Worm (Caenorhabditis elegans) whole organism, young adult: ENCODE data around the gene F20A1.2.

Source experiments
- B0336.3 ChIP-seq: fragments of 200-800 bp; sonication (Bioruptor generic); IDR thresholded peaks from 2 replicates; pipeline ENCODE4 v1.3.6; 2022; ENCODE audit warnings: missing genetic modification characterization, missing compliant biosample characterization
- F10E7.11 ChIP-seq: sonication (generic microtip); optimal IDR thresholded peaks from 2 replicates; lab custom pipeline; 2017; ENCODE audit warnings: mild to moderate bottlenecking, missing genetic modification characterization, moderate library complexity, missing compliant biosample characterization
- F22D6.2 ChIP-seq: sonication (generic microtip); optimal IDR thresholded peaks from 2 replicates; lab custom pipeline; 2016; ENCODE audit warnings: mild to moderate bottlenecking, missing genetic modification characterization, missing compliant biosample characterization
- F37B4.10 ChIP-seq: fragments of 200-800 bp; sonication (Bioruptor generic); IDR thresholded peaks from 2 replicates; pipeline ENCODE4 v1.3.6; 2022; ENCODE audit warnings: missing genetic modification characterization, missing compliant biosample characterization
- F52B5.7 ChIP-seq: sonication (generic microtip); optimal IDR thresholded peaks from 2 replicates; lab custom pipeline; 2016; ENCODE audit warnings: mild to moderate bottlenecking, missing genetic modification characterization, missing compliant biosample characterization
- F57C9.4 ChIP-seq: sonication (generic microtip); optimal IDR thresholded peaks from 2 replicates; lab custom pipeline; 2017; ENCODE audit warnings: mild to moderate bottlenecking, missing genetic modification characterization, missing compliant biosample characterization
- K12H6.12 ChIP-seq: fragments of 200-800 bp; sonication (Bioruptor generic); optimal IDR thresholded peaks from 2 replicates; lab custom pipeline; 2018; ENCODE audit warnings: mild to moderate bottlenecking, missing genetic modification characterization, missing compliant biosample characterization
- Y53F4B.3 ChIP-seq: fragments of 200-800 bp; sonication (Bioruptor generic); IDR thresholded peaks from 2 replicates; pipeline ENCODE4 v1.3.6; 2022; ENCODE audit warnings: missing genetic modification reagents, missing genetic modification characterization, missing compliant biosample characterization
- Y53G8AR.9 ChIP-seq: fragments of 200-800 bp; sonication (Bioruptor generic); conservative IDR thresholded peaks from 2 replicates; pipeline ENCODE4 v1.3.6; 2022; ENCODE audit warnings: missing genetic modification reagents, missing genetic modification characterization, missing compliant biosample characterization
- Y67H2A.10 ChIP-seq: fragments of 200-800 bp; sonication (Bioruptor generic); conservative IDR thresholded peaks from 2 replicates; pipeline ENCODE4 v1.3.6; 2022; ENCODE audit warnings: missing genetic modification reagents, missing genetic modification characterization, missing compliant biosample characterization
- Y95B8A.8 ChIP-seq: fragments of 200-800 bp; sonication (Bioruptor generic); IDR thresholded peaks from 2 replicates; pipeline ENCODE4 v1.3.6; 2022; ENCODE audit warnings: missing genetic modification reagents, missing genetic modification characterization, missing compliant biosample characterization
- ZK185.1 ChIP-seq: sonication (generic microtip); optimal IDR thresholded peaks from 2 replicates; lab custom pipeline; 2016; ENCODE audit warnings: mild to moderate bottlenecking, missing genetic modification characterization, missing compliant biosample characterization; ENCODE audit not compliant: poor library complexity, severe bottlenecking
- ama-1 ChIP-seq, 3 experiments: fragments of 150-350 bp in 1 of 3; sonication (generic microtip) in 2 of 3; optimal IDR thresholded peaks; 2 replicates each; lab custom pipeline; 2014 to 2018; ENCODE audit warnings: missing biosample characterization in 2 of 3, missing genetic modification characterization in 2 of 3, missing genetic modification reagents in 2 of 3
- aptf-2 ChIP-seq: fragments of 200-800 bp; sonication (Bioruptor generic); conservative IDR thresholded peaks from 2 replicates; pipeline ENCODE4 v1.3.6; 2022; ENCODE audit warnings: missing genetic modification reagents, missing genetic modification characterization, missing compliant biosample characterization
- aptf-3 ChIP-seq: fragments of 200-800 bp; sonication (Bioruptor generic); IDR thresholded peaks from 2 replicates; pipeline ENCODE4 v1.3.6; 2022; ENCODE audit warnings: missing genetic modification characterization, missing compliant biosample characterization
- atf-7 ChIP-seq: sonication (generic microtip); optimal IDR thresholded peaks from 2 replicates; lab custom pipeline; 2017; ENCODE audit warnings: mild to moderate bottlenecking, missing genetic modification characterization, missing compliant biosample characterization
- attf-5 ChIP-seq: fragments of 200-800 bp; sonication (Bioruptor generic); optimal IDR thresholded peaks from 2 replicates; lab custom pipeline; 2018; ENCODE audit warnings: mild to moderate bottlenecking, missing genetic modification characterization, missing compliant biosample characterization
- cebp-1 ChIP-seq, 2 experiments: fragments of 200-800 bp in 1 of 2; sonication (Bioruptor generic) in 1 of 2; sonication (generic microtip) in 1 of 2; IDR thresholded peaks in 1 of 2; optimal IDR thresholded peaks in 1 of 2; 2 replicates each; pipeline versions ENCODE4 v1.3.6 to Lab custom; 2017 to 2022; ENCODE audit warnings: missing compliant biosample characterization in 2 of 2, missing genetic modification characterization in 2 of 2, mild to moderate bottlenecking in 1 of 2, missing genetic modification reagents in 1 of 2, moderate library complexity in 1 of 2
- ceh-40 ChIP-seq: fragments of 200-800 bp; sonication (Bioruptor generic); IDR thresholded peaks from 2 replicates; pipeline ENCODE4 v1.3.6; 2022; ENCODE audit warnings: missing genetic modification characterization, missing compliant biosample characterization
- ceh-58 ChIP-seq: fragments of 200-800 bp; sonication (Bioruptor generic); IDR thresholded peaks from 2 replicates; pipeline ENCODE4 v1.3.6; 2022; ENCODE audit warnings: missing genetic modification characterization, missing compliant biosample characterization
- dox-1 ChIP-seq: fragments of 200-800 bp; sonication (Bioruptor generic); IDR thresholded peaks from 2 replicates; pipeline ENCODE4 v1.3.6; 2022; ENCODE audit warnings: missing genetic modification reagents, missing genetic modification characterization, missing compliant biosample characterization
- egl-18 ChIP-seq: fragments of 200-800 bp; sonication (Bioruptor generic); IDR thresholded peaks from 2 replicates; pipeline ENCODE4 v1.3.6; 2022; ENCODE audit warnings: missing genetic modification reagents, missing genetic modification characterization, missing compliant biosample characterization
- egl-44 ChIP-seq: fragments of 200-800 bp; sonication (Bioruptor generic); IDR thresholded peaks from 2 replicates; pipeline ENCODE4 v1.3.6; 2022; ENCODE audit warnings: missing genetic modification reagents, missing genetic modification characterization, missing compliant biosample characterization
- ets-4 ChIP-seq: fragments of 200-800 bp; sonication (Bioruptor generic); optimal IDR thresholded peaks from 2 replicates; lab custom pipeline; 2018; ENCODE audit warnings: mild to moderate bottlenecking, missing genetic modification characterization, missing compliant biosample characterization
- him-1 ChIP-seq: sonication (generic microtip); optimal IDR thresholded peaks from 2 replicates; lab custom pipeline; 2016; ENCODE audit warnings: missing genotype, missing genetic modification reagents, missing genetic modification characterization, missing compliant biosample characterization
- let-607 ChIP-seq, 2 experiments: fragments of 200-800 bp in 1 of 2; sonication (Bioruptor generic) in 1 of 2; sonication (generic microtip) in 1 of 2; optimal IDR thresholded peaks; 2 replicates each; lab custom pipeline; 2016 to 2018; ENCODE audit warnings: mild to moderate bottlenecking in 2 of 2, missing compliant biosample characterization in 2 of 2, missing genetic modification characterization in 2 of 2, moderate library complexity in 2 of 2, missing genotype in 1 of 2
- lin-26 ChIP-seq: fragments of 200-800 bp; sonication (Bioruptor generic); IDR thresholded peaks from 2 replicates; pipeline ENCODE4 v1.3.6; 2022; ENCODE audit warnings: missing genetic modification reagents, missing genetic modification characterization, missing compliant biosample characterization
- lin-40 ChIP-seq: sonication (generic microtip); optimal IDR thresholded peaks from 2 replicates; lab custom pipeline; 2016; ENCODE audit warnings: missing genetic modification characterization, mild to moderate bottlenecking, missing compliant biosample characterization, missing genotype, missing genetic modification reagents
- lin-54 ChIP-seq: fragments of 200-800 bp; sonication (Bioruptor generic); optimal IDR thresholded peaks from 2 replicates; lab custom pipeline; 2018; ENCODE audit warnings: mild to moderate bottlenecking, missing genetic modification characterization, missing compliant biosample characterization
- lsy-27 ChIP-seq: sonication (generic microtip); optimal IDR thresholded peaks from 2 replicates; lab custom pipeline; 2017; ENCODE audit warnings: missing genetic modification characterization, mild to moderate bottlenecking, missing compliant biosample characterization, antibody characterized with exemption, missing genotype, borderline replicate concordance; ENCODE audit not compliant: insufficient read depth
- madf-10 ChIP-seq: sonication (generic microtip); optimal IDR thresholded peaks from 2 replicates; lab custom pipeline; 2016; ENCODE audit warnings: mild to moderate bottlenecking, missing genetic modification characterization, missing compliant biosample characterization
- madf-6 ChIP-seq: fragments of 200-800 bp; sonication (Bioruptor generic); IDR thresholded peaks from 2 replicates; pipeline ENCODE4 v1.3.6; 2022; ENCODE audit warnings: missing genetic modification reagents, missing genetic modification characterization, missing compliant biosample characterization
- nfyb-1 ChIP-seq: fragments of 200-800 bp; sonication (Bioruptor generic); IDR thresholded peaks from 2 replicates; pipeline ENCODE4 v1.3.6; 2022; ENCODE audit warnings: missing genetic modification reagents, missing genetic modification characterization, missing compliant biosample characterization
- nhr-80 ChIP-seq: sonication (generic microtip); optimal IDR thresholded peaks from 2 replicates; lab custom pipeline; 2016; ENCODE audit warnings: missing genetic modification characterization, missing compliant biosample characterization
- nhr-90 ChIP-seq: sonication (generic microtip); optimal IDR thresholded peaks from 2 replicates; lab custom pipeline; 2016; ENCODE audit warnings: missing genotype, mild to moderate bottlenecking, missing genetic modification characterization, missing compliant biosample characterization
- repo-1 ChIP-seq: sonication (generic microtip); optimal IDR thresholded peaks from 2 replicates; lab custom pipeline; 2017; ENCODE audit warnings: mild to moderate bottlenecking, missing genetic modification characterization, missing compliant biosample characterization
- sea-2 ChIP-seq: fragments of 200-800 bp; sonication (Bioruptor generic); IDR thresholded peaks from 2 replicates; pipeline ENCODE4 v1.3.6; 2022; ENCODE audit warnings: missing genetic modification characterization, missing compliant biosample characterization
- snpc-4 ChIP-seq, 5 experiments: fragments of 150-350 bp in 1 of 5; sonication (generic microtip) in 4 of 5; optimal IDR thresholded peaks; 2 replicates each; lab custom pipeline; 2014 to 2018; ENCODE audit warnings: missing genetic modification characterization in 5 of 5, missing biosample characterization in 3 of 5, antibody characterized with exemption in 2 of 5, mild to moderate bottlenecking in 2 of 5, missing compliant biosample characterization in 2 of 5, missing genotype in 2 of 5, moderate library complexity in 2 of 5, missing genetic modification reagents in 1 of 5
- somi-1 ChIP-seq: fragments of 200-800 bp; sonication (Bioruptor generic); optimal IDR thresholded peaks from 2 replicates; lab custom pipeline; 2018; ENCODE audit warnings: mild to moderate bottlenecking, missing genetic modification characterization, missing compliant biosample characterization
- tbp1 ChIP-seq: fragments of 200-800 bp; sonication (Bioruptor generic); optimal IDR thresholded peaks from 2 replicates; lab custom pipeline; 2018; ENCODE audit warnings: mild to moderate bottlenecking, missing genetic modification characterization, missing compliant biosample characterization
- unc-62 ChIP-seq: fragments of 150-350 bp; optimal IDR thresholded peaks from 2 replicates; lab custom pipeline; 2014; ENCODE audit warnings: missing biosample characterization, missing genetic modification reagents, missing genetic modification characterization
- xnd-1 ChIP-seq: sonication (generic microtip); optimal IDR thresholded peaks from 2 replicates; lab custom pipeline; 2016; ENCODE audit warnings: missing genotype, missing genetic modification reagents, missing genetic modification characterization, missing compliant biosample characterization
- ztf-26 ChIP-seq: sonication (generic microtip); optimal IDR thresholded peaks from 2 replicates; lab custom pipeline; 2017; ENCODE audit warnings: missing genetic modification characterization, missing compliant biosample characterization
- ztf-28 ChIP-seq: fragments of 200-800 bp; sonication (Bioruptor generic); IDR thresholded peaks from 2 replicates; pipeline ENCODE4 v1.3.6; 2022; ENCODE audit warnings: missing genetic modification reagents, missing genetic modification characterization, missing compliant biosample characterization

The F20A1.2 gene

DNA sequence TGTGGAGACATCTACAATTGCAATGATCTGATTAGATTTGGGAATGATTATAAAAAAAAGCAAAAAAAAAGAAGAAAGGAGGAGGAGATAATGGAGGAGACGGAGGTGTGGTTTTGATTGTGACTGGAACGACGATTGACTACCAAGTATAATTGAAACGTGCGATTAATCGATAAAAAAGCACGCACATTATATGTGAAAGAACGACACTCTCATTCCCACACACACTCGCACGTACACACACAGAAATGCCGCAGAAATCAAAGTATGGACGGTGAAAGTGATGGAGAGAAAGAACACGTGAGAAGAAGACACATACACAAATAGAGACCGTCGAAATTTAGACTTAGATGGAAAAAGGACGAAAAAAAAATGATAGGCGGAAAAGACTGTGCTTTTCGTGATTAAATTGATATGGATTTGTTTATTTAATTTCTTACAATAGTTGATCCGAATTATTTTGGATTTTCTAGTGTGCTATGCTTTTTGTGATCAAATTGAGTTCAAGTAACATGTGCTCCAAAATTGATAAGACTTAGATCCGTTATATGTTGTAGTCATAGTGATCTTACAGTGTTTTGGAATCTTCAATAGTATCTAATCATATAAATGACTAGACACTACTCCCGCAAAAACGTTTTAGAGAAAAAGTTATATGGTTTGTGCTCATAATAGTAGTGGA lies 47.8 kb downstream of the F20A1.2 start, which contains the start of gene nhr-135:
nhr-135 (minus strand) TSS at position 51 of the 682 bp plus-strand sequence.
- TF ChIP-seq lin-40 (tag; lab: Kevin White, UChicago) (peak; percentile 73), nhr-90 (tag; lab: Kevin White, UChicago) (peak; percentile 17), madf-10 (tag; lab: Kevin White, UChicago) (peak; percentile 61), egl-44 (peak; percentile 67; the same call in 1 of the 2 replicates), Y95B8A.8 (GFP tag; lab: Robert Waterston, UW) (no peak), nhr-80 (tag; lab: Kevin White, UChicago) (peak; percentile 92), ceh-58 (GFP tag; lab: Robert Waterston, UW) (no peak), somi-1 (GFP tag; lab: Kevin White, UChicago) (peak; percentile 37), dox-1 (GFP tag; lab: Robert Waterston, UW) (peak; percentile 44), B0336.3 (0 out of 2 replicates have a peak, but pooled peaks have one; percentile 38), him-1 (tag; lab: Kevin White, UChicago) (no peak), aptf-3 (GFP tag; lab: Robert Waterston, UW) (no peak), madf-6 (GFP tag; lab: Robert Waterston, UW) (no peak), cebp-1 (GFP tag; IDR thresholded peaks at IDR 0.05; lab: Robert Waterston, UW) (0 out of 2 replicates have a peak, but pooled peaks have one; percentile 26), cebp-1 (tag; optimal IDR thresholded peaks at IDR 0.05; lab: Kevin White, UChicago) (peak; percentile 71), K12H6.12 (tag; lab: Kevin White, UChicago) (peak; percentile 3), lin-26 (0 out of 2 replicates have a peak, but pooled peaks have one; percentile 50), xnd-1 (no peak), unc-62 (GFP tag; lab: Kevin White, UChicago) (no peak), lsy-27 (tag; lab: Kevin White, UChicago) (no peak), repo-1 (no peak), ZK185.1 (tag; lab: Kevin White, UChicago) (peak; percentile 38), aptf-2 (GFP tag; lab: Robert Waterston, UW) (no peak), sea-2 (GFP tag; lab: Robert Waterston, UW) (no peak), ztf-28 (GFP tag; lab: Robert Waterston, UW) (no peak), ztf-26 (tag; lab: Kevin White, UChicago) (peak; percentile 53), lin-54 (GFP tag; lab: Kevin White, UChicago) (no peak), F22D6.2 (peak; percentile 48), Y53F4B.3 (GFP tag; lab: Robert Waterston, UW) (no peak), ama-1 (optimal IDR thresholded peaks at IDR 0.05; lab: Kevin White, UChicago) (peak; percentile 16), ama-1 (GFP tag; optimal IDR thresholded peaks at IDR 0.05; lab: Kevin White, UChicago) (no peak), F57C9.4 (no peak), attf-5 (peak; percentile 66), Y53G8AR.9 (GFP tag; lab: Robert Waterston, UW) (peak; percentile 34; the same call in 1 of the 2 replicates), ceh-40 (GFP tag; lab: Robert Waterston, UW) (no peak), F37B4.10 (GFP tag; lab: Robert Waterston, UW) (no peak), nfyb-1 (GFP tag; lab: Robert Waterston, UW) (peak; percentile 72; the same call in 1 of the 2 replicates), Y67H2A.10 (GFP tag; lab: Robert Waterston, UW) (no peak), egl-18 (no peak), atf-7 (tag; lab: Kevin White, UChicago) (peak; percentile 45), F52B5.7 (tag; lab: Kevin White, UChicago) (no peak), snpc-4 (GFP tag; optimal IDR thresholded peaks at IDR 0.05; lab: Kevin White, UChicago) (no peak), snpc-4 (tag; optimal IDR thresholded peaks at IDR 0.05; lab: Kevin White, UChicago) (peak in 1 of 4 experiments; percentile 35), F10E7.11 (tag; lab: Kevin White, UChicago) (no peak), ets-4 (GFP tag; lab: Kevin White, UChicago) (no peak), let-607 (tag; optimal IDR thresholded peaks at IDR 0.05; lab: Kevin White, UChicago) (peak; percentile 18 to 32), tbp1 (GFP tag; lab: Kevin White, UChicago) (peak; percentile 39)
